Worm (Caenorhabditis elegans) whole organism, late embryonic: Measurements from ENCODE around the gene vdac-1.

Experiments used
- F13H6.1 ChIP-seq: sonication (generic microtip); optimal IDR thresholded peaks from 2 replicates; lab custom pipeline; 2016; ENCODE audit warnings: missing genetic modification characterization, missing compliant biosample characterization
- K02D7.2 ChIP-seq: sonication (generic microtip); optimal IDR thresholded peaks from 2 replicates; lab custom pipeline; 2017; ENCODE audit warnings: mild to moderate bottlenecking, missing genetic modification characterization, missing compliant biosample characterization
- K09A11.1 ChIP-seq: sonication (generic microtip); optimal IDR thresholded peaks from 2 replicates; lab custom pipeline; 2017; ENCODE audit warnings: antibody characterized with exemption, mild to moderate bottlenecking, missing genetic modification characterization, missing compliant biosample characterization; ENCODE audit not compliant: insufficient read depth
- ama-1 ChIP-seq: fragments of 150-350 bp; optimal IDR thresholded peaks from 2 replicates; lab custom pipeline; 2014
- ceh-14 ChIP-seq: sonication (generic microtip); optimal IDR thresholded peaks from 2 replicates; lab custom pipeline; 2016; ENCODE audit warnings: missing genotype, missing genetic modification characterization, missing compliant biosample characterization
- ceh-18 ChIP-seq: sonication (generic microtip); optimal IDR thresholded peaks from 2 replicates; lab custom pipeline; 2016; ENCODE audit warnings: missing genetic modification characterization, missing compliant biosample characterization
- ceh-19 ChIP-seq: fragments of 200-800 bp; sonication (Bioruptor generic); optimal IDR thresholded peaks from 2 replicates; lab custom pipeline; 2018; ENCODE audit warnings: mild to moderate bottlenecking, missing genetic modification characterization, missing compliant biosample characterization
- ceh-2 ChIP-seq: sonication (generic microtip); optimal IDR thresholded peaks from 2 replicates; lab custom pipeline; 2016; ENCODE audit warnings: missing genotype, missing genetic modification characterization, missing compliant biosample characterization
- ceh-22 ChIP-seq: sonication (generic microtip); optimal IDR thresholded peaks from 2 replicates; lab custom pipeline; 2017; ENCODE audit warnings: missing biosample characterization, missing genetic modification characterization
- ceh-30 ChIP-seq: fragments of 150-350 bp; optimal IDR thresholded peaks from 2 replicates; lab custom pipeline; 2014; ENCODE audit warnings: missing biosample characterization, missing genetic modification characterization
- ceh-31 ChIP-seq: sonication (generic microtip); optimal IDR thresholded peaks from 2 replicates; lab custom pipeline; 2016; ENCODE audit warnings: missing genetic modification characterization, missing compliant biosample characterization
- ceh-45 ChIP-seq: fragments of 200-800 bp; sonication (Bioruptor generic); IDR thresholded peaks from 2 replicates; pipeline ENCODE4 v1.3.6; 2022; ENCODE audit warnings: missing genetic modification reagents, missing genetic modification characterization, missing compliant biosample characterization
- ceh-48 ChIP-seq: sonication (generic microtip); optimal IDR thresholded peaks from 2 replicates; lab custom pipeline; 2016; ENCODE audit warnings: missing genetic modification characterization, inconsistent platforms, missing compliant biosample characterization
- ceh-6 ChIP-seq: fragments of 200-800 bp; sonication (Bioruptor generic); optimal IDR thresholded peaks from 2 replicates; lab custom pipeline; 2018; ENCODE audit warnings: mild to moderate bottlenecking, missing genetic modification characterization, missing compliant biosample characterization
- ceh-9 ChIP-seq: sonication (generic microtip); optimal IDR thresholded peaks from 2 replicates; lab custom pipeline; 2016; ENCODE audit warnings: mild to moderate bottlenecking, missing genetic modification characterization, inconsistent platforms, missing compliant biosample characterization
- dmd-4 ChIP-seq: sonication (generic microtip); optimal IDR thresholded peaks from 2 replicates; lab custom pipeline; 2016; ENCODE audit warnings: borderline replicate concordance, missing genetic modification characterization, missing compliant biosample characterization
- dve-1 ChIP-seq: sonication (generic microtip); optimal IDR thresholded peaks from 2 replicates; lab custom pipeline; 2017; ENCODE audit warnings: antibody characterized with exemption, mild to moderate bottlenecking, missing genetic modification characterization, missing compliant biosample characterization
- elt-4 ChIP-seq: sonication (generic microtip); optimal IDR thresholded peaks from 2 replicates; lab custom pipeline; 2016; ENCODE audit warnings: missing genetic modification characterization, missing compliant biosample characterization
- eyg-1 ChIP-seq: sonication (generic microtip); optimal IDR thresholded peaks from 2 replicates; lab custom pipeline; 2016; ENCODE audit warnings: missing genotype, missing genetic modification characterization, missing compliant biosample characterization
- fkh-10 ChIP-seq: fragments of 150-350 bp; optimal IDR thresholded peaks from 2 replicates; lab custom pipeline; 2014; ENCODE audit warnings: missing biosample characterization, missing genetic modification reagents, missing genetic modification characterization
- hlh-30 ChIP-seq: sonication (generic microtip); optimal IDR thresholded peaks from 2 replicates; lab custom pipeline; 2017; ENCODE audit warnings: antibody characterized with exemption, missing genetic modification characterization, missing compliant biosample characterization; ENCODE audit not compliant: insufficient read depth
- hlh-6 ChIP-seq: sonication (generic microtip); optimal IDR thresholded peaks from 2 replicates; lab custom pipeline; 2016; ENCODE audit warnings: missing genotype, missing genetic modification characterization, missing compliant biosample characterization
- hlh-8 ChIP-seq: sonication (generic microtip); optimal IDR thresholded peaks from 2 replicates; lab custom pipeline; 2016; ENCODE audit warnings: missing genotype, missing genetic modification characterization, missing compliant biosample characterization
- lim-6 ChIP-seq: sonication (generic microtip); optimal IDR thresholded peaks from 2 replicates; lab custom pipeline; 2016; ENCODE audit warnings: missing genetic modification characterization, missing compliant biosample characterization
- lin-11 ChIP-seq: fragments of 200-800 bp; sonication (Bioruptor generic); optimal IDR thresholded peaks from 2 replicates; lab custom pipeline; 2018; ENCODE audit warnings: mild to moderate bottlenecking, missing genetic modification characterization, missing compliant biosample characterization
- madf-2 ChIP-seq: sonication (generic microtip); optimal IDR thresholded peaks from 2 replicates; lab custom pipeline; 2017; ENCODE audit warnings: missing genetic modification characterization, missing compliant biosample characterization
- nfya-1 ChIP-seq: sonication (generic microtip); optimal IDR thresholded peaks from 2 replicates; lab custom pipeline; 2017; ENCODE audit warnings: missing genetic modification characterization, mild to moderate bottlenecking, missing compliant biosample characterization, antibody characterized with exemption, moderate library complexity
- odd-2 ChIP-seq: sonication (generic microtip); optimal IDR thresholded peaks from 2 replicates; lab custom pipeline; 2017; ENCODE audit warnings: antibody characterized with exemption, mild to moderate bottlenecking, missing genetic modification characterization, missing compliant biosample characterization
- pax-1 ChIP-seq: fragments of 150-350 bp; optimal IDR thresholded peaks from 2 replicates; lab custom pipeline; 2014; ENCODE audit warnings: missing biosample characterization, missing genetic modification characterization
- pha-4 ChIP-seq: fragments of 150-350 bp; optimal IDR thresholded peaks from 2 replicates; lab custom pipeline; 2018; ENCODE audit warnings: missing biosample characterization, missing genetic modification reagents, missing genetic modification characterization
- rnt-1 ChIP-seq: sonication (generic microtip); optimal IDR thresholded peaks from 2 replicates; lab custom pipeline; 2016; ENCODE audit warnings: missing genetic modification characterization, missing compliant biosample characterization
- sdc-2 ChIP-seq: sonication (generic microtip); optimal IDR thresholded peaks from 2 replicates; lab custom pipeline; 2016; ENCODE audit warnings: missing genotype, missing genetic modification characterization, missing compliant biosample characterization
- tbx-2 ChIP-seq: sonication (generic microtip); optimal IDR thresholded peaks from 2 replicates; lab custom pipeline; 2016; ENCODE audit warnings: missing genetic modification characterization, missing compliant biosample characterization
- ttx-3 ChIP-seq: sonication (generic microtip); optimal IDR thresholded peaks from 2 replicates; lab custom pipeline; 2016; ENCODE audit warnings: missing genetic modification reagents, missing genetic modification characterization, missing compliant biosample characterization
- unc-3 ChIP-seq, 2 experiments: fragments of 200-800 bp in 1 of 2; sonication (Bioruptor generic) in 1 of 2; sonication (generic microtip) in 1 of 2; conservative IDR thresholded peaks in 1 of 2; optimal IDR thresholded peaks in 1 of 2; 2 replicates each; pipeline versions ENCODE4 v1.3.6 to Lab custom; 2016 to 2022; ENCODE audit warnings: missing compliant biosample characterization in 2 of 2, missing genetic modification characterization in 2 of 2, missing genetic modification reagents in 1 of 2
- unc-42 ChIP-seq: sonication (generic microtip); optimal IDR thresholded peaks from 2 replicates; lab custom pipeline; 2016; ENCODE audit warnings: missing genotype, missing genetic modification characterization, missing compliant biosample characterization
- unc-55 ChIP-seq: sonication (generic microtip); optimal IDR thresholded peaks from 2 replicates; lab custom pipeline; 2017; ENCODE audit warnings: missing biosample characterization, missing genetic modification reagents, missing genetic modification characterization
- unc-86 ChIP-seq: sonication (generic microtip); optimal IDR thresholded peaks from 2 replicates; lab custom pipeline; 2016; ENCODE audit warnings: missing genetic modification characterization, missing compliant biosample characterization

vdac-1 gene

DNA sequence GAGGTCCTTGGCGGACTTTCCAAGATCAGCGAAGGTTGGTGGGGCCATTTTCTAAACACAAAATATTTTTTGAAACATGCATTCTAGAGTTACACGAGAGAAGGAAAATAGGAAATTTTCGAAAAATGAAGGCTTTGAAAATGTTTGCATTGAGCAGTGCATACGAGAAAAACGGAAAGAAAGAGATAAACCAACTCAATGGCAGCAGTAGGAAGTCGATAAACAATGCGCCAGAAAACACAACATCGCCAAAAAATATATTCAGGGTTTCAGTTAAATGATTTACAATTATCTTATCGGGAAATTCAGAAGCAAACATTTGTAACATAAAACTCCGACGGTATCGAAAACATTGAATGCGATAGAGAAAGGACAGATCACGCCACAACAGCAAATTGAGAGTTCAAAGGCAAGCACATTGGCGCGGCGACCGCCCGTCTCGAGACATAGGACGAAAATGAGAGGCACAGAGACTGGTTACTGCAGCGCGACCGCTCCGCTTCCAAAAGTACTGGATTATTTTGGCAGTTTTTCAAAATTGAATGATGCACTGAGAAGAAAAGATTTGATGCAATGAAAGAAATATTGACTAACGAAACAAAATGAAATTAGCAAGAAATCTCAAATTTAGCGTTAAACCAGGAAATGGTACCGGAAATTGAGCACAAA lies at the start of gene vdac-1, which contains the start of gene R05G6.5:
vdac-1 (minus strand) TSS at position 51 of the 669 bp plus-strand sequence.
R05G6.5 (plus strand) TSS at position 527 of the 669 bp plus-strand sequence.
- TF ChIP-seq sdc-2 (no peak), ceh-19 (GFP tag; lab: Kevin White, UChicago) (no peak), ceh-48 (no peak), ceh-30 (tag; lab: Kevin White, UChicago) (no peak), unc-86 (tag; lab: Kevin White, UChicago) (no peak), fkh-10 (no peak), lin-11 (tag; lab: Kevin White, UChicago) (no peak), hlh-6 (tag; lab: Kevin White, UChicago) (no peak), ceh-22 (no peak), madf-2 (tag; lab: Kevin White, UChicago) (no peak), unc-3 (GFP tag; conservative IDR thresholded peaks at IDR 0.05; lab: Robert Waterston, UW) (no peak), unc-3 (tag; optimal IDR thresholded peaks at IDR 0.05; lab: Kevin White, UChicago) (no peak), unc-55 (GFP tag; lab: Kevin White, UChicago) (no peak), nfya-1 (tag; lab: Kevin White, UChicago) (peak; percentile 32), K02D7.2 (tag; lab: Kevin White, UChicago) (no peak), dmd-4 (tag; lab: Kevin White, UChicago) (no peak), K09A11.1 (tag; lab: Kevin White, UChicago) (no peak), ttx-3 (tag; lab: Kevin White, UChicago) (no peak), ceh-6 (GFP tag; lab: Kevin White, UChicago) (no peak), ceh-14 (tag; lab: Kevin White, UChicago) (no peak), unc-42 (peak; percentile 47), F13H6.1 (tag; lab: Kevin White, UChicago) (no peak), ceh-18 (tag; lab: Kevin White, UChicago) (peak; percentile 31), hlh-30 (tag; lab: Kevin White, UChicago) (no peak), hlh-8 (tag; lab: Kevin White, UChicago) (no peak), rnt-1 (tag; lab: Kevin White, UChicago) (no peak), dve-1 (tag; lab: Kevin White, UChicago) (peak; percentile 45), pax-1 (tag; lab: Kevin White, UChicago) (no peak), ceh-9 (tag; lab: Kevin White, UChicago) (no peak), tbx-2 (tag; lab: Kevin White, UChicago) (no peak)

DNA sequence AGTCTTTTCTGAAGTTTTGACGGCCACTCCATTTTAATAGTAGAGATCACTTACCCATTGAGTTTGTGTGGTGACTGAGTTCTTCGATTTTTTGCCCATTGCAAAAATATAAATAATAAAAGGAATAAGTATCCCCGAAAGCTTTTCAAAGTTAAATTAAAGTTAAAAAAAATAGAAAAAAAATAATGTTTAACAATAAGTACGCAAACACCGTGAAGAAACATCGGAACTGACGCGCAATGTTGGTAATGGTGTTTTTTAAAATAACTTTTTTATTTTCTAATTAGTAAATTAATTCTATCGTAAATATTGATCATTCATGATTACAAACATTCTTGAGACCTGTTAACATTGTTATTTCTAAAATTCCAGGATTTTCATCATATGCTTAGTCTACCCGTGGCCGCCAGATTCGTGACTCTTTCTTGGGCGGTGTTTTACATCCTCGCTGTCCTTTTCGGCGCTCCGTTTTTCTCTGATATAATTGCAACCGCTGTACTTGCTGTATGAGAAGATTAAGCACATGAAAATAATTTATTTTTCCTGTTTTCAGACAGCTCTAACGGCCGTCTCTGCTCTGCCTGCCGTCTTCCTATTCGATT lies 48.7 kb upstream of the vdac-1 start, which contains the start of the genes F49E8.7, F49E8.8 and nprl-2:
F49E8.7 (minus strand) TSS at position 101 of the 602 bp plus-strand sequence.
F49E8.8 (plus strand) TSS at position 373 of the 602 bp plus-strand sequence.
nprl-2 (plus strand) TSS at position 552 of the 602 bp plus-strand sequence.
- TF ChIP-seq ama-1, result no peak
- TF ChIP-seq lim-6 (tag; lab: Kevin White, UChicago), result no peak
- TF ChIP-seq ceh-19 (GFP tag; lab: Kevin White, UChicago), result no peak

DNA sequence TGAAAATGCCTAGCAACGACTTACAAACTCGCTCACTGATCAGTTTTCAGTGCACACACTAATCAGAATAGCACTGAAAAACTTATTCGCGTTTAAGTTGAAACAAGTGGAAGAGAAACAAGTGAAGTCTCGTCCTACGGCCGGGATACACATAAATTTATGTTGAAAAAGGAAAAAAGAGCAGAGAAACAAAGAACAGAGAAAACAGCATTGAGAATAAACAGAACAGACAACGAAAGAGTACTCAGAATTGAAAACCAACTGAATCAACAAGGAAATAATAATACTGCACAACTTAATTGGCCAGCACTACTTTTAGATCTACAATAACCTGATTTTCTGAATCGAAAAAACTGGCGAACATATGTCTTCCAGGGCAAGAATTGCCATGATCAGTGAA lies 46.7 kb upstream of the vdac-1 start, which contains the start of gene F49E8.6:
F49E8.6 (minus strand) TSS at position 317 of the 400 bp plus-strand sequence.
- no peak for TF ChIP-seq madf-2 (tag; lab: Kevin White, UChicago)
- no peak for TF ChIP-seq pha-4 (tag; lab: Kevin White, UChicago)
- no peak for TF ChIP-seq tbx-2 (tag; lab: Kevin White, UChicago)
- no peak for TF ChIP-seq odd-2 (tag; lab: Kevin White, UChicago)
- no peak for TF ChIP-seq ceh-31 (tag; lab: Kevin White, UChicago)
- no peak for TF ChIP-seq elt-4 (tag; lab: Kevin White, UChicago)
- no peak for TF ChIP-seq ceh-6 (GFP tag; lab: Kevin White, UChicago)
- TF ChIP-seq ceh-2, result no peak
- no peak for TF ChIP-seq eyg-1 (tag; lab: Kevin White, UChicago)
- TF ChIP-seq ceh-45 (GFP tag; lab: Robert Waterston, UW), result no peak
- no peak for TF ChIP-seq K09A11.1 (tag; lab: Kevin White, UChicago)
- TF ChIP-seq unc-3 (GFP tag; conservative IDR thresholded peaks at IDR 0.05; lab: Robert Waterston, UW), result no peak
- no peak for TF ChIP-seq unc-3 (tag; optimal IDR thresholded peaks at IDR 0.05; lab: Kevin White, UChicago)
